Worm (Caenorhabditis elegans) whole organism, mixed stage, embryonic: ENCODE data around the gene F15B9.11.

ENCODE experiments used
- cnd-1 ChIP-seq: fragments of 200-800 bp; sonication (Bioruptor generic); optimal IDR thresholded peaks from 2 replicates; lab custom pipeline; 2018; ENCODE audit warnings: mild to moderate bottlenecking, missing genetic modification characterization, missing compliant biosample characterization
- elt-1 ChIP-seq: sonication (generic microtip); optimal IDR thresholded peaks from 2 replicates; lab custom pipeline; 2017; ENCODE audit warnings: missing genetic modification characterization, mild to moderate bottlenecking, missing compliant biosample characterization, antibody characterized with exemption, moderate library complexity, borderline replicate concordance; ENCODE audit not compliant: insufficient read depth
- elt-3 ChIP-seq: fragments of 150-350 bp; optimal IDR thresholded peaks from 2 replicates; lab custom pipeline; 2014; ENCODE audit warnings: missing biosample characterization, missing genetic modification characterization
- nhr-237 ChIP-seq: fragments of 150-350 bp; optimal IDR thresholded peaks from 2 replicates; lab custom pipeline; 2014; ENCODE audit warnings: missing biosample characterization, missing genetic modification characterization
- nhr-28 ChIP-seq: fragments of 150-350 bp; optimal IDR thresholded peaks from 2 replicates; lab custom pipeline; 2014; ENCODE audit warnings: missing biosample characterization, missing genetic modification characterization
- pha-4 ChIP-seq: fragments of 150-350 bp; optimal IDR thresholded peaks from 2 replicates; lab custom pipeline; 2018; ENCODE audit warnings: missing biosample characterization, missing genetic modification reagents, missing genetic modification characterization
- unc-62 ChIP-seq: fragments of 150-350 bp; optimal IDR thresholded peaks from 2 replicates; lab custom pipeline; 2014; ENCODE audit warnings: missing biosample characterization, missing genetic modification reagents, missing genetic modification characterization

ce11 chrV:12968555-12968954 is 24.1 kb downstream of the F15B9.11 start, which contains the start of gene lin-46:
- TF ChIP-seq unc-62 (GFP tag; lab: Kevin White, UChicago) (no peak), nhr-237 (tag; lab: Kevin White, UChicago) (no peak), elt-3 (no peak), pha-4 (tag; lab: Kevin White, UChicago) (no peak), elt-1 (tag; lab: Kevin White, UChicago) (no peak), cnd-1 (tag; lab: Kevin White, UChicago) (no peak), nhr-28 (tag; lab: Kevin White, UChicago) (no peak)
